Fruit fly (Drosophila melanogaster) whole organism, wandering third instar larva: ENCODE measurements around the gene CG31729.

ENCODE experiments used
- CG9705 ChIP-seq: fragments of 200-800 bp; sonication (Bioruptor generic); optimal IDR thresholded peaks from 2 replicates; lab custom pipeline; 2018; ENCODE audit warnings: missing biosample characterization, mild to moderate bottlenecking, missing genetic modification characterization
- Dfd ChIP-seq: fragments of >200 bp; optimal IDR thresholded peaks from 2 replicates; lab custom pipeline; 2017; ENCODE audit warnings: missing biosample characterization, missing genetic modification characterization
- HLH106 ChIP-seq: fragments of 200-800 bp; optimal IDR thresholded peaks from 3 replicates; lab custom pipeline; 2019; ENCODE audit warnings: missing biosample characterization, mild to moderate bottlenecking, missing genetic modification characterization, moderate library complexity
- Myc ChIP-seq: fragments of >200 bp; optimal IDR thresholded peaks from 2 replicates; lab custom pipeline; 2017
- OdsH ChIP-seq: fragments of 200-800 bp; sonication (Bioruptor generic); optimal IDR thresholded peaks from 2 replicates; lab custom pipeline; 2016; ENCODE audit warnings: missing biosample characterization, mild to moderate bottlenecking, missing genetic modification characterization
- Vsx2 ChIP-seq: fragments of 200-300, 225-300 bp; sonication (Bioruptor generic); optimal IDR thresholded peaks from 2 replicates; lab custom pipeline; 2018; ENCODE audit warnings: missing biosample characterization, missing genetic modification characterization; ENCODE audit not compliant: partially characterized antibody
- h ChIP-seq: fragments of 200-800 bp; sonication (Bioruptor generic); optimal IDR thresholded peaks from 3 replicates; lab custom pipeline; 2016; ENCODE audit warnings: missing biosample characterization, mild to moderate bottlenecking, missing genetic modification characterization
- lola ChIP-seq: fragments of >200 bp; optimal IDR thresholded peaks from 2 replicates; lab custom pipeline; 2017; ENCODE audit warnings: missing biosample characterization, missing genetic modification characterization
- pan ChIP-seq: fragments of >200 bp; optimal IDR thresholded peaks from 2 replicates; lab custom pipeline; 2017
- psq ChIP-seq: fragments of 200-800 bp; sonication (Bioruptor generic); optimal IDR thresholded peaks from 3 replicates; lab custom pipeline; 2017; ENCODE audit warnings: missing biosample characterization, mild to moderate bottlenecking, missing genetic modification characterization, moderate library complexity
- sage ChIP-seq: fragments of 200-800 bp; sonication (Bioruptor generic); optimal IDR thresholded peaks from 2 replicates; lab custom pipeline; 2016; ENCODE audit warnings: missing biosample characterization, mild to moderate bottlenecking, missing genetic modification characterization
- tai ChIP-seq: sonication (Bioruptor generic); optimal IDR thresholded peaks from 2 replicates; lab custom pipeline; 2016; ENCODE audit warnings: missing biosample characterization, missing genetic modification characterization
- woc ChIP-seq: sonication (Bioruptor generic); optimal IDR thresholded peaks from 2 replicates; lab custom pipeline; 2016; ENCODE audit warnings: missing biosample characterization, mild to moderate bottlenecking, missing genetic modification characterization

DNA sequence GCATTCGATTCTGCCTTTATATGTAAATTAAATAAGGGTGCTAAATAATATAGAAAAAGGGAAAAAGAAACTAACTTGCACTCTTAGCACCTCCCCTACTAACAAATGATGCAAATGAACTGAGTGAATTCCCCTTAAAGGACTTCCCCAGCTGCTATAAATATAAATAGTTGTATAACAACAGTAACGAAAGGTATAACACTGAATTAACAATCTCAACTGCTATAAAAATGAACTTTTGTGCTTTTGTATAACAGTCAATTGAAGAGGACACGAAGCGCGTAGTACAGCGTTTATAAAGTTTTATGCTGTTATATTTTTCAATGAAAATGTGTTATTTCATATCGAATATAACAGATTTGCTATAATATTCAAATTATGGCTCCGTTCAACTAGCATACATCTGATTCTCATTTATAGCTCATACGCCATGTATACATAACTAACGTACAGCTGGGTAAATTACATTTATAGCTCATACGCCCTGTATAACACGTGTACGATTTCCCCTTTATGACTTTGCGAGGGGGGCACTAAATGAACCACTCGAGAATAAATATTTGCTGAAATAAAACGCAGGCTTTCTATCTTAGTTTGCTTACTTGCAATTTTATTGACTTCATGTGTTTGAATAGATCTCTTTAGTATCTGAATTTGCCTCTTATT, 59.6 kb downstream of the CG31729 start:
- no peak for TF ChIP-seq lola (GFP tag; lab: Kevin White, UChicago)
- no peak for TF ChIP-seq sage
- TF ChIP-seq pan (lab: Kevin White, UChicago): no peak
- TF ChIP-seq woc (GFP tag; lab: Kevin White, UChicago): no peak
- TF ChIP-seq psq (GFP tag; lab: Kevin White, UChicago): no peak
- TF ChIP-seq tai (GFP tag; lab: Kevin White, UChicago): no peak
- TF ChIP-seq h (GFP tag; lab: Kevin White, UChicago): no peak
- TF ChIP-seq OdsH (GFP tag; lab: Kevin White, UChicago): no peak
- no peak for TF ChIP-seq Dfd (GFP tag; lab: Kevin White, UChicago)
- no peak for TF ChIP-seq HLH106
- peak; percentile 37 for TF ChIP-seq Myc (lab: Kevin White, UChicago)
- TF ChIP-seq Vsx2 (GFP tag; lab: Kevin White, UChicago): no peak
- TF ChIP-seq CG9705: no peak
